Fruit fly (Drosophila melanogaster) whole organism: Measurements from ENCODE around the gene Vps39.

Source experiments
- CG8478 ChIP-seq: fragments of >200 bp; optimal IDR thresholded peaks from 2 replicates; lab custom pipeline; 2018; ENCODE audit warnings: inconsistent platforms
- Dll ChIP-seq: fragments of >200 bp; optimal IDR thresholded peaks from 2 replicates; lab custom pipeline; 2017
- EcR ChIP-seq, 2 experiments: fragments of >200 bp; optimal IDR thresholded peaks; 2 replicates each; lab custom pipeline; 2017; ENCODE audit warnings: missing biosample characterization in 2 of 2, missing genetic modification characterization in 2 of 2, missing genetic modification reagents in 2 of 2
- pan ChIP-seq: fragments of >200 bp; optimal IDR thresholded peaks from 2 replicates; lab custom pipeline; 2017
- psq ChIP-seq: fragments of >200 bp; optimal IDR thresholded peaks from 2 replicates; lab custom pipeline; 2017
- usp ChIP-seq: fragments of >200 bp; optimal IDR thresholded peaks from 2 replicates; lab custom pipeline; 2017; ENCODE audit warnings: missing biosample characterization, missing genetic modification characterization, mixed read lengths

Gene Vps39

DNA sequence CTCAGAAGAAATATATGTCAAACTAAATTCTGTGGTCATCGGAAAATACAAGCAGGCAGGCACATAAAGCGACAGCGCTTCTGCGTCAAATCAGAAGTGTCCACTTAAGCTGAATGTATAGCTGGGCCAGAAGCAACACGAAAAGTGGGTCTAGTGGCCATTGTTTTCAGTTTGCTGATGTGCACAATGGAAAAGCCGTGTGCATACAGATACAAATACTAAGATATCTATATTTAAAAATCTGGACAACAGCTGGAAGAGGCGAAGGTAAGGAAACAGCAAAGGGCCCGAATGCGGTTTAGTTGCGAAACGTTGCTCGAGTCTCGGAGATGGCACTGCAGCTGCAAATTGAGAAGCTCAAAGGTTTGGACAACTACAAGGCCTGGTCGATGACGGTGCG lies 23.4 kb downstream of the Vps39 start, which contains the start of gene CG18598:
Gene CG18598, plus strand, starts transcription at position 301 of the 400 bp plus-strand sequence.
- no peak for TF ChIP-seq usp

DNA sequence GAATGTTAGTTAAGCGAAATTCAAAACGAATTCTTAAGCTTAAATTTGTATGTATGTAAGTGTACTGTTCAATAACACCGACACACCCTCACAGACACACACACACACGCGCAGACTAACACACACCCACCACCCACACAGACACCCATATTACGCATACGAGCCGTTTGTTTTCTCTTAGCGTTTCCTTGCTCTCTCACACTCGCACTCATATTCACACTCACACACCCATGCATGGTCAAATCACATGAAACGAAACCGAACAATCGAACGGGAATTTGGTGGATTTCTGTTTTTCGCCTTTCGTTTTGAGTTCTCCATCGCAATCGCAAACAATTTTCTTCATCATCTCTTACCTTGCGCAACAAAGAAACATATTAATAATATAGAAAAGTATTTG lies 25.0 kb downstream of the Vps39 start:
- TF ChIP-seq psq (lab: Kevin White, UChicago) (no peak), pan (lab: Kevin White, UChicago) (no peak), CG8478 (lab: Kevin White, UChicago) (no peak), usp (no peak), EcR (GFP tag; optimal IDR thresholded peaks at IDR 0.05; lab: Kevin White, UChicago) (no peak), Dll (lab: Kevin White, UChicago) (no peak)

DNA sequence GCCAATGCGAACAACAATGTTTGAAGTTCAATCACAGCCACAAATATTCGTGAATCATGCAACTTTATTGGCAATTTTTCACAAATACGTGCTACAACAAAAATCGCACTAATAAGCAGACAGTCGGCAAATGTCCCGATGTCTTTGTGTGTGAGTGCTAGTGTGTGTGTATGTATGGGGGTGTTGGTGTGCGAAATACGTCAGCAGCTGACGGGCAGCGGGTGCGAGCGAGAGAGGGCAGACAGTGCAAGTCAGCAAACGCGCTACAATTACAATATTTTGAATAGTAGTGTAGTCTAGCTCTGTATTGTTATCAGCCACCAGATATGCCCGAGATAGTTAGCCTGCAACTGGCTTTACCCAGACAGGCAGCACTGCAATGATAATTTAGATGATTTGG lies 28.2 kb downstream of the Vps39 start:
- no peak for TF ChIP-seq psq (lab: Kevin White, UChicago)
- no peak for TF ChIP-seq pan (lab: Kevin White, UChicago)
- no peak for TF ChIP-seq Dll (lab: Kevin White, UChicago)
- no peak for TF ChIP-seq CG8478 (lab: Kevin White, UChicago)
- TF ChIP-seq EcR (GFP tag; optimal IDR thresholded peaks at IDR 0.05; lab: Kevin White, UChicago), result no peak
- TF ChIP-seq usp, result no peak

DNA sequence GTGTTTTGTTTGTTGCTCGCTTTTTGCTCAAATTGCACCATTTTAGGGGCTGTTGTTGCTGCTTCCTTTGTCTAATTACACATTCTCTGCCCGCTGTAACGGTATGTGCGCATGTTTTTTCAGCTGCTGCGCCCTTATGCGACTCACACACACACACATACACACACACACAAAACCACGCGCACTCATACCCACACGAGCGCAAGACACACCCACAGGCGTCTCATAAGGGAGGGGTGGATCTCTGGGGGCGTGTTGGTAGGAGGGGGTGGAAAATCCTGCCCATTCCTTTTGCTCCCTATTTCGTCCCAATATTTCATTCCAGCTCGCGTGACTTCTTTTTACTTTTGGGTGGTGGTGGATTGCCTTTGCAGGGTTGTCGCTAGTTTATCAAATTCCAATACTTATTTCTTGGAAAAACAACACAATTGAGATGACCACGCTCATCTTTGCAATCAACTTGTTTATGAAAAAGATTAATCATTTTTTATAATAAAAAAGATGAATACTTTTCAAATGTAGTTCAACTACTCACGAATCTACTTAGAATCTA lies 29.1 kb downstream of the Vps39 start:
- TF ChIP-seq usp (no peak), EcR (GFP tag; optimal IDR thresholded peaks at IDR 0.05; lab: Kevin White, UChicago) (no peak), pan (lab: Kevin White, UChicago) (no peak), Dll (lab: Kevin White, UChicago) (no peak), CG8478 (lab: Kevin White, UChicago) (no peak), psq (lab: Kevin White, UChicago) (no peak)

DNA sequence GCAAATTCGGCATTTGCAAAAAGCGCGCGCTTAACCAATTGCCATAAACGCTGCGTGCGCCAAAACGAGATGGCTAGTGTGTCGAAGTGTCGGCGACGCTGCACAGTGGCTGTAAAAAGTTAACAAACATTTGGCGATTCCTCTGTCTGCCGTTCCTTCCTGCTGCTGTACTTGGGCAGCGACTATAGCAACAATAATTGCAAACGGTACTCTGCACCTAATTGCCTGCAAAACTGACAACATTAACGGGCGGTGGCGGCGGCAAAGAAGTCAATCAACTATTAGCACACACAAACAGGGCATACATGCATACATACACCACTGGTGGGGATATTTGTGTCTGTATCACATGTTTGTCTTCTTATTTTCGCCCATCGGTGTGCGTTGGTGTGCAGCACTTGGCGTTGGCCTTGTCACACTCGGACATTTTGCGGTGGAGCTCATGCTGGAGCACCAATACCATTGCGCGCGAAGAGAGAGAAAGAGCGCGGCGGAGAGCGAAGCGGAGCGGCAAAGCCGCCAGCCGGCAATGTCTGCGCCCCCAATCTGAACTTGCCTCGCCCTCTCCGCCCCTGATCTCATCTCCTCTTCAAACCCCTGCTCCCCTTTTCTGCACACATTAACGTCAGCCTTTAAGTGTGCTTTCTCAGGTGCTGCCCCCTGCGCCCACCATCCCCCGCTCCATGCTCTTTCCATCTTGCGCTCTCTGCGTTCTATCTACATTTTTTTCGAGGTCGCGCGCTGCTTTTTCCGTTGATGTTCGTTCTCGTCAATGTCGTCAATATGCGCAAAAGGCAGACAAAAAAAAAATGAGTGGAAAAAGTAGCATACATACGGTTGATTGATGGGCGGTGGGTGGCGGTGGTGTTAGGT lies 29.8 kb downstream of the Vps39 start:
- peak; percentile 93 for TF ChIP-seq Dll (lab: Kevin White, UChicago)
- TF ChIP-seq EcR (GFP tag; optimal IDR thresholded peaks at IDR 0.05; lab: Kevin White, UChicago), result peak in 1 of 2 experiments; percentile 79
- no peak for TF ChIP-seq pan (lab: Kevin White, UChicago)
- TF ChIP-seq usp, result no peak
- TF ChIP-seq CG8478 (lab: Kevin White, UChicago), result peak; percentile 89
- no peak for TF ChIP-seq psq (lab: Kevin White, UChicago)

DNA sequence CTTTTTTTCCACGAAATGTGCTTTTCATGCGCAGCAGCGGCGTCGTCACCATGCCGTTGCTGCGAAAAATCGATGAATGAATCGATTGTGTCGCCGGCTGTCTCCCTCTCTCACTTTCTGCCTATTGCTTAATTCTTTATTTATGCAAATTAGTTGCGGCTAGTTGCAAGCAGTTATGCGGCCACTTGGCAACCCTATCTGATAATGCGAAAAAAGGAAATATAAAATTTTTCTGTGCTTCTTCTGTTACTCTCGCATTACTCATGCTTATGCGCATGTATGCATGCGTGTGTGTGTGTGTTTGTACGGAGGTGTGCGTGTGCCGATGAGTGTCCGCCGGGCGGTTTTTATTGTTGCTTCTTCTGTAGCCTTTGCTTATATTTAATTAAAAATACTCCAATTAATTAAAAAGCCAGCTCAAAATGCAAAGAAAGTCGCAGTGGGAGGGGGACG lies 30.5 kb downstream of the Vps39 start:
- TF ChIP-seq psq (lab: Kevin White, UChicago), result no peak
- TF ChIP-seq usp, result no peak
- no peak for TF ChIP-seq Dll (lab: Kevin White, UChicago)
- TF ChIP-seq CG8478 (lab: Kevin White, UChicago), result no peak
- no peak for TF ChIP-seq pan (lab: Kevin White, UChicago)
- no peak for TF ChIP-seq EcR (GFP tag; optimal IDR thresholded peaks at IDR 0.05; lab: Kevin White, UChicago)

DNA sequence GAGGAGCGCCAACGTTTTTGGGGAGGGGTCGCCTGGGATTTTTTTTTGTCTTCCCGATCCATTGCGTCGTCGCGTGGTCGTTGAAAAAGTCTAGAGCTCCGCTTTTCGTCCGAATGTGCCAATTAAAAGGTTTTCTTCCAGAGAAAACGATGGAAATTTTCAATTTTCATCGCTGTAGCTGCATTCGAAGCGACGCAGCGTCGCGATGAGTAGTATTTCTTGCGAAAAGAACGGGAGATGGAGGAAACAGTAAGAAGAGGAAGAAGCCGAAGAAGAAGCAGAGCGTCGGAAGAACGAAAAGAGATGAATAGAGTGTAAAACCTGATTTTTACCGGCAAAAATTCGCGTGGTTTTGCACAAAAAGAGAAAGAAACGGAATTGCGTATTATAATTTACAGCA lies 31.2 kb downstream of the Vps39 start:
- TF ChIP-seq CG8478 (lab: Kevin White, UChicago), result no peak
- TF ChIP-seq EcR (GFP tag; optimal IDR thresholded peaks at IDR 0.05; lab: Kevin White, UChicago), result no peak
- no peak for TF ChIP-seq psq (lab: Kevin White, UChicago)
- no peak for TF ChIP-seq usp
- no peak for TF ChIP-seq pan (lab: Kevin White, UChicago)
- TF ChIP-seq Dll (lab: Kevin White, UChicago), result no peak

DNA sequence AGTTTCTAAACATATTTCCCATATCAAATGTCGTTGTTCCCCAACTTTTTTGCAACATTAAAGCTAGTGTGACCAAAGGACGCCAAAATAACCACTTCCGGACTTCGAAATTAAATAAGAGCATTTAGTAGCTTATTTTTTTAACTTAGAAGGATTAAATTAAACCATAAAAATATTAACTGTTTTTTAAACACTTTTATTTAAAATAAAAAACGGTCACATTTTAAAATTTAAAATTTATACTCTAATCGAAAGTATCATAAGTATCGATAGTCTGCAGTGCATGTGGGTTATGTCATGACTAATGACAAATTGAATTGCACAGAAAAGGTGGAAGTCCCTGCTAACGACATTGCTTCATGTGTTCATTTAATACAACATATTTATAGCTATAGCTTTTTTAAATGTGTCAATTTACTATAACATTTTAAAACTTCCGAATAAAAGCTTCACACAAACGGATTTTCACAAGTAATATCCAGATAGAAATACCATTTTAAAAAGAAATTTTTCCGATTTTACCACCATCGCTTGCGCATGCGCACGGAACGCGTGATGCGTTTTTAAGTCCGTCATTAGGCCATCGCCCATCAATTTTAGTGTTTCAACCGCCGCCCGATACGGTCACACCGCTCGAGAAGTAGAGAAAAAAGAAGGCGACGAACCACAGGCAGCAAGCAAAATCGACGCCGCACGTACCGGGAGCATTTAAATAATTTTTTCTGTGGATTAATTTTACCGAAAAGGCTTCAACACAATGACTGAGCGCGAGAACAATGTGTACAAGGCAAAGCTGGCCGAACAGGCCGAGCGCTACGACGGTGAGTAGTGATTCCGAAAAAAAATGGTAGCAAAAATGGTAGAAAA lies 31.9 kb downstream of the Vps39 start, which contains the start of the genes CG7156 and 14-3-3epsilon:
Gene CG7156, minus strand, starts transcription at position 71 of the 867 bp plus-strand sequence.
Gene 14-3-3epsilon, plus strand, starts transcription at position 443 of the 867 bp plus-strand sequence.
- no peak for TF ChIP-seq pan (lab: Kevin White, UChicago)
- TF ChIP-seq Dll (lab: Kevin White, UChicago), result no peak
- TF ChIP-seq usp, result no peak
- TF ChIP-seq EcR (GFP tag; optimal IDR thresholded peaks at IDR 0.05; lab: Kevin White, UChicago), result no peak
- TF ChIP-seq CG8478 (lab: Kevin White, UChicago), result no peak
- no peak for TF ChIP-seq psq (lab: Kevin White, UChicago)

DNA sequence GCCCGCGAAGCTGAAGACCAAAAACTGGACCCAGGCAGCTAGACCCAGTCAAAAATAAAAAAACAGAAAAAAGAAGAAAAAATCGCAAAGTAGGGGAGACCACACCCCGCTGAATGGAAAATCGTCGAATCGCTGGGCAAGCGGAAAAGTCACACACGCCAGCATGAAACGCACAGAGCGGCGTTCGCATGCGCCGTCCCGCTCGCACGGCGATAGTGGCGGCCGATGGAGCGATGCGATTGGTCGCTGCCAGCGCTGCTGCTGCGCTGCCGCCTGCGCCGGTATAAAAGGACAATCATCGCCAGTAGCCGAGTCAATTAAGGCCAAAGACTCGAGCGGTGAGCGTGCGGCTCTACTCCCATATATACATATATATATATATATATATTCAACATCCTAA lies 38.4 kb downstream of the Vps39 start, which contains the start of gene repo:
Gene repo, plus strand, starts transcription at position 314 of the 400 bp plus-strand sequence.
- TF ChIP-seq pan (lab: Kevin White, UChicago) (no peak), CG8478 (lab: Kevin White, UChicago) (no peak), EcR (GFP tag; optimal IDR thresholded peaks at IDR 0.05; lab: Kevin White, UChicago) (no peak), usp (no peak), psq (lab: Kevin White, UChicago) (no peak), Dll (lab: Kevin White, UChicago) (no peak)

DNA sequence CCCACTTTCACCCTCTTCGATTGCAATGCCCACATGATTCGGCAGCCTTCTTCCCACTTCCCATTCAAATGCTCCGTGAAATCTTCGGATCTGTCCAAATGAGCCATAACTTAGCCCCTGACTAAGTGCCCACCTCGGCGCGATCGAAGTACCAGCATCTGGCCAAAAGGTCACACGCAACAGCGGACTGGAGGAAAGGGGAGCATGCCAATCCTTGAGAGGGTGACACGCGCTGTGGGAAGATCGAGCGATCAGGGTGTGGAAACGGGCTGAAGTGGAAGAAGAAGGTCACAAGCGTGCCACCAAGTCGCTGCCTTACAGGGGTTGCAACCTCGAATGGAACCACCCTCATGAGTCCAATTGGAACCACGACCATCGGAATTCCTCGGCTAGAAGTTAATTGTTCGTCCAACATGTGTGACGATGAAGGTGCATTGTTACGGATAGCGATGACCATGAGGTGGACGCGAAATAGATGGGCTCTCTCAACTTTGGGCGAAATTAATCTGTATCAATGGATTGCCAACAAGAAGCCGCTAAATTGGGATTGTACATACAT lies 39.5 kb downstream of the Vps39 start:
- TF ChIP-seq pan (lab: Kevin White, UChicago) (no peak), EcR (GFP tag; optimal IDR thresholded peaks at IDR 0.05; lab: Kevin White, UChicago) (no peak), Dll (lab: Kevin White, UChicago) (no peak), CG8478 (lab: Kevin White, UChicago) (no peak), psq (lab: Kevin White, UChicago) (no peak), usp (no peak)
